Fruit fly (Drosophila melanogaster) Kc167 (cell line): ENCODE data around the gene Eip63F-1.

Source experiments
- Myc ChIP-seq: fragments of >200 bp; optimal IDR thresholded peaks from 2 replicates; lab custom pipeline; 2017; ENCODE audit warnings: missing external identifiers
- Sin3A ChIP-seq: fragments of >200 bp; optimal IDR thresholded peaks from 2 replicates; lab custom pipeline; 2018; ENCODE audit warnings: missing external identifiers
- h ChIP-seq: fragments of >200 bp; optimal IDR thresholded peaks from 3 replicates; lab custom pipeline; 2018; ENCODE audit warnings: missing external identifiers
- insv ChIP-seq: fragments of >200 bp; optimal IDR thresholded peaks from 3 replicates; lab custom pipeline; 2018; ENCODE audit warnings: missing external identifiers
- psq ChIP-seq: fragments of >200 bp; optimal IDR thresholded peaks from 2 replicates; lab custom pipeline; 2017; ENCODE audit warnings: missing external identifiers
- ttk ChIP-seq: sonication (Bioruptor generic); optimal IDR thresholded peaks from 2 replicates; lab custom pipeline; 2017; ENCODE audit warnings: missing external identifiers

Gene Eip63F-1

DNA sequence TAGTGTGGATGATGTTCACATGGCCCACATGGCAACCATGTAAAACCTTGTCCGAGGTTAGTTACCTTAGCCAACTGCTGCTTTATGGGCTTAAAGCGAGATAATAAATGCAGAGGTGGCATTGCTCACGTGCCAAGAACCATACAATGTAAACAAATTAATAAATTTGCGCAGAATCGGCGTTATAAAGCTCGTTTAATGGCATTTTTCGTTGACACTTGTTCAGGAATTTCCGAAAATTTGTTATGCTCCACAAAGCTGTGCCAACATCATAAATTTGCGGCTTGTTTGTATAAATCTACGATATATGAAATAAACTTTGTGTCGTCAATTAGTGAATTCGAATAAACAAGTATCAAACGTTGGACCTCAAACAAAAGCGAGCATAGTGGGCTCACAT lies 3.6 kb downstream of the Eip63F-1 start:
- TF ChIP-seq insv (lab: Kevin White, UChicago) (no peak), psq (lab: Kevin White, UChicago) (no peak), Sin3A (lab: Kevin White, UChicago) (no peak), Myc (no peak), ttk (lab: Kevin White, UChicago) (no peak), h (lab: Kevin White, UChicago) (no peak)

DNA sequence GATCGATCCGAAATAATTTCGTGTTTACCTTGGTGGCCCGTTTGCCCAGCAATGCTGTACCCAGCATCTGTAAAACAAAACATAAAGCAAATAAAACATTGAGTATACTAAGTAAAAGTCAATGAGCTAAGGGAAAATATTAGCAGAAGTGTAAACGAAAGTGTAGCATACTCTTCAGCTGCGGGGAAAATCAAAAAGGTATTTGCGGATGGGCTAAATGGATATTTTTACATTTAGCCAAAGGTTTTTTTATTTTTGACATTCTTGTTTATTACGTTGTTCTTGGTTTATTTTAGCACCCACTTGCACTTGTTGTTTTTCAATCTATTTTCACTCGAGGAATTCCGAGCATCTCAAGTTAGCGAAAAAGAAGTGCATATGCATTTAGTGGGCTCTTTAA lies 4.5 kb downstream of the Eip63F-1 start:
- TF ChIP-seq h (lab: Kevin White, UChicago), result no peak
- TF ChIP-seq insv (lab: Kevin White, UChicago), result no peak
- no peak for TF ChIP-seq psq (lab: Kevin White, UChicago)
- no peak for TF ChIP-seq Myc

DNA sequence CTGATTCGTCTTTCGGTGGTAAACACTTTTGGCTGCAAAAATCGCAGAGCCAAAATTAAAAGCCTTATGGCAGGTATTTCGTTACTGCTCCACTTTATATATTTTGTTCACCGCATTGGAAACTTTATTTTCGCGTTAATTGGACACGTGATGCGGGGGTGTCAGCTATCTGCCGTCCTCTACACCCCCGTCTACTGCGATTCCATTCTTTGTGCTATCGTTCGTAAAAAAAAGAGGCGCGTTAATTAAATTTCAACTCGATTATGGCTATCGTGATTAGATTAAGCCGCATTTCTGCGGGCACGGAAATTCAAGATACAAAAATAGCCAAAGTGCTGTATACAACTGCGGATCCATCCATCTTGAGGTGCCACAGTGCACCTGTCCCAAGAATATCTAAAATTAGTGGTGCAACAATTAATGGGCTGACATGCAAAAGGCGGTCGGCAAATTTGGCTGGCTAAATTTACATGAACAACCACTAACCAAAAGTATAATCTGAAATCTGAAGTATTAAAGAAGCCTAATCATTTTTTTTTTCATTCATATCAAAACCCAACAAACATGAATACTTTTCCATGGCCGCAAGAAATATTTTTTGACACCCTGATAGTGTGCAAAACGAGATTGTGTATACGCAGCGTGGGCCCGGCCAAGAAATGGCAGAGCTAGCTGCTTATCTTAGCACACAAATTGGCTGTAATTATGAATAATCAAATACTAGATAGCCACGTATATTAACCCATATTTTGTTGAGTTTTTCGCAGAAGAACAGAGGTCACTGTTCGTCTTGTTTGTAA lies 5.2 kb downstream of the Eip63F-1 start:
- TF ChIP-seq Sin3A (lab: Kevin White, UChicago), result no peak
- TF ChIP-seq h (lab: Kevin White, UChicago), result no peak
- TF ChIP-seq insv (lab: Kevin White, UChicago), result no peak
- TF ChIP-seq ttk (lab: Kevin White, UChicago), result no peak
- TF ChIP-seq psq (lab: Kevin White, UChicago), result no peak
- TF ChIP-seq Myc, result no peak

DNA sequence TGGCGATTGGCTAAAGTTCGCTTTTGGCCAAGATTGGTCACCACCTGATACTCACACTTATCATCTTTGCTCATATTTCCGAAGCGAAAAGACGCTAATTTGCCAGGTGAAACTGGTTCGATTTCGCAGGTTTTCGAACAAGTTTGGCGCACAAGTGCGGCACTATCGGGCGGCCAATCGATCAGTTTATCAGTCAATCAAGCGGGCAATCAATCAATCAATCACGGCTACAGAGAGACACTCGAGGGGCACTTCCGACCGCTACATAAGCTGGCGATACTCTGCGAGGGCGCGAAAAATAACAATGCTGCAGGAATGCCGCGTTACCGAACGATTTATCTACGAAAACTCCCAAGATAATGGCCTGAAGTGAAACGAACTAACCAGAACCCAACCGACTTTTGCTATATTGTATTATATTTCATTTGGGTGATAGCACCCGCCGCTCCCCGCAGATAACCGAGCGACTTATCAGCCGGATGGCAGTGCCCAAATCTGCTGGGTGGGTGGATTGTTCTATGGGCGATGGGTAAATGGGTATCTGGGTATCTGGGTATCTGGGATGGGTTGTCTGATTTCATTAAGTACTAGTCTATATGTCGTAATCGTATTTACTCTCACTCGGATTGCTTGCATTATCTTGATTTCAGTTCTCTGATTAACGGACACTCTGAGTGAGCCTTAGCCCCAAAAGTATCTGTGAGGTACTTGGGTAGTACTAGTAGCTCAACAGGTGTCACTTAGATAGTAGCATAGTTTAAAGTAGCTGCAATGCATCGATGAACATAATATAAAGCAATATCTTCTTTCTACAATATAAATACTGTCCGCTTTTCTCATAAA lies 6.3 kb downstream of the Eip63F-1 start:
- TF ChIP-seq Myc (no peak), h (lab: Kevin White, UChicago) (no peak), insv (lab: Kevin White, UChicago) (no peak), ttk (lab: Kevin White, UChicago) (no peak), psq (lab: Kevin White, UChicago) (no peak), Sin3A (lab: Kevin White, UChicago) (no peak)

DNA sequence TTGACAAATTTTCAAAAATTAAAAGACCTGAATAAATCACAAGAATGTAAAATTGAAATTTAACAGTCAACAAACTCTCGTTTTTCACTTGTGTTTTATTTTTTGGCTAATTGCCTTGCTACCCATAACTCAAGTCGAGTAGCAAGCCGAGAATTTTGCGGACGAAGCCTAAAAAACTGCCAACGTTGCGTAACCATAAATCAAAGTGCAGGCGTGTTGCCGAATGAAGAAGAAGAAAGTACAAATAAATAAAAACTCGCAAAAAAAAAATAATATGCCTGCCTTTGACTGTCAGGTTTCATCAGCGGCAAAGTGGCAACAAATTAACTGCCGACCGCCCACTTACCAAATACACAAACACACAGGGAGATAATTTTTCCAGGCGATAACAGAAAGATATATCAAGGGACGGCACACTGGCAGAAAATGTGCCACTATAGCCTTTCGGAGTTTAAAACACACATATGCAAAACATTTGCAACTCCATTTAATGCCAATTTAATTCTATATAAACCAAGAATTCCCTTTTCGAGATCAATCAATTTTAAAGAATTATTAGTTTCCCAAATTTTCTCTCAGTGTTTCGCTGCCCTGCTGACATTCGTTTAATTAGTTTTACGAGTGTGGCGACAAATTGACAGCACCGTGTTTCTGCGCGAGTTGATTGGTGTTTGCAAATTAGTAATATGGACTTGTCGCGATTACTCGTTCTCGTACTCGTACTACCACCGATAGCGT lies 7.0 kb downstream of the Eip63F-1 start:
- TF ChIP-seq Sin3A (lab: Kevin White, UChicago) (no peak), Myc (no peak), insv (lab: Kevin White, UChicago) (no peak), h (lab: Kevin White, UChicago) (no peak), psq (lab: Kevin White, UChicago) (no peak), ttk (lab: Kevin White, UChicago) (no peak)

DNA sequence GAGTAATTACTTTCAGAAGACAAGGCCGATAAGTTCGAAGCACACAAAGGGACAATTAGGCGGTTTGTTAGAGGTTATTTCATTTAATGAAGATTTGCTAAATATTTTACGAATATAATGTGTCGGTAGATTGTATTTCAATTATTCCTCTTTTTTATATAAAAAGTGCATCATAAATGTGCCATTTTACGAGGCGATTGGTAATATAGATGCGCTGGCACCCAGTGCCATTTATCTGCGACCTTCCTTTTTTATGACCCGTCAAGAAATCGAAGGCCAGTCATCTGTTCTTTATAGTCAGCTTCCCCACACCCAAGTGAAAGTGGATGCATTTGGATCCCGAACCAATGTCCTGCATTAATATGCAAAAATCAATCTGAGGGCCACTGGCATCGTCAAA lies 8.0 kb downstream of the Eip63F-1 start:
- TF ChIP-seq Sin3A (lab: Kevin White, UChicago), result no peak
- TF ChIP-seq h (lab: Kevin White, UChicago), result no peak
- no peak for TF ChIP-seq psq (lab: Kevin White, UChicago)
- TF ChIP-seq Myc, result no peak
- no peak for TF ChIP-seq insv (lab: Kevin White, UChicago)
- no peak for TF ChIP-seq ttk (lab: Kevin White, UChicago)

DNA sequence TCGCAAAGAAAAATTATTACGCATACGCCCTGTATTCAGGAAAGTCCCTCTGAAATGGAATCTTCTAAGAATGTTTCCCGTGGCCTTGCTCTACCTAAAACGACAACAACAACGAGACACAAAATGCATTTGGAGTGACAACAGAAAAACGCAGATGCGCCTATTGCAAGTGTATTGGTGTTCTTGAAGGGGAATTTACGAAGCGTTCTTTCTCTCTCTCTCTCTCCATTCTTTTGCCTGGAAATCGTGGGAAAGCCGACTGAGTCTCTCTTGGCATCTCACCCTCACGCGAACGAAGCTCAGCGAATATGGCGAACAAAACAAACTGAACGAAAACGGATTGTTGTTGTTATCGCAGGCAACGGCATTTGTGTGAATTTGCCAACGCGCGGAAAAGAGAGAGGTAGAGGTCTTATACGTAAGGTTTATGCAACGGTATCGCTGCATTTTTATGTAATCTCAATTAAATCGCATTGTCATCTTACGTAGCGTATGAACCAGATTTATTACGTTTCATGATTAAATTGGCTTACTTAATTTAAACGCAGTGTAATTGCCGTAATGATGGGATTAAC lies 9.1 kb downstream of the Eip63F-1 start:
- TF ChIP-seq psq (lab: Kevin White, UChicago) (no peak), h (lab: Kevin White, UChicago) (no peak), Sin3A (lab: Kevin White, UChicago) (no peak), insv (lab: Kevin White, UChicago) (no peak), Myc (no peak), ttk (lab: Kevin White, UChicago) (no peak)

DNA sequence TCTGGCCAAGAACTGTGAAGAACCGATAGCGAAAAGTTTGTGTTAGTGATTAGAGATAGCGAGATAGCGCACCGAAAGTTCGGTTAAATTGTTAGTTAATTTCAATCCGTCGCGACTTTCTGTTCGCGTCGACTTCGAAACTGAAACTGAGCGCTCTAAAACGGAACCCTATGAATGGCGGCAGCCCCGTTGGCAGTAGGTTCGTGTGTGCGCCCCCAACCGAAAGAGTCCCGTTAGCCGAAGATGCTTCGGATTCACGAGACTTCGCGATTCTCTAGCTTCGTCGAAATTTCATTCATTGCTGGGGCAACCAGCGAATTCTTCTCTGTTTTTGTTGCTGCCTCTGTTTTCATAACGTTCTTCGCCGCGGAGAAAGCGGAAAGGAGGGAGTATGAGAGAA lies 9.9 kb downstream of the Eip63F-1 start:
- no peak for TF ChIP-seq psq (lab: Kevin White, UChicago)
- no peak for TF ChIP-seq h (lab: Kevin White, UChicago)
- TF ChIP-seq Sin3A (lab: Kevin White, UChicago), result no peak

DNA sequence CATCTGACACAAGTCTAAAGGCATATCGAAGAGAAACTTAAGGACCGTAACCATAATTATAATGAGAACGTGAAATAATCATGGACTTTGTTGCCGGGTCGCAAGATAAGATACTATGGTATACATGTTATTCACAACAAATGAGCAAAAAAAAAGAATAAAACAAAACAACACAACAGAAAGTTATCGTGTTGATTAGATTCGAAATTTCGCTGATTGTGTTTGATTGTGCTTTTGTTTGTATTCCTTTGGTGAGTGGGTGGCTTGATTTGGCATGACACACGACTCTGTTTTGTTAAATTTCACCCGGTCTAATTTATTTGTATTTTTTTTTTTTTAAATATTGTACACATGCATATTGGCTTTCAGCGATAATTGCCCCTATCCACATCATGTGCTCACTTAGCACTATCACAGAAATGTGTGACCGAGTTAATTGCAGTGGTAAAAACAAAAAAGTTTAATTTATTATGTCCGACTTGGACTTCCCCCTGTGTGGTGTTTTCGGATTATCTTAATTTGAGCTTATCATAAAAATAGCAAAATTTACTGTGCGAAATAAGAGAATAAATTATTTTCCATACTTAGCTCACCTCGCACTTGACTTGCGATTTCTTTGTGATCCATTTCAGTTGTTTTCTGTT lies 11.7 kb downstream of the Eip63F-1 start:
- TF ChIP-seq Myc (no peak), Sin3A (lab: Kevin White, UChicago) (no peak), psq (lab: Kevin White, UChicago) (no peak), ttk (lab: Kevin White, UChicago) (no peak), insv (lab: Kevin White, UChicago) (no peak), h (lab: Kevin White, UChicago) (no peak)

DNA sequence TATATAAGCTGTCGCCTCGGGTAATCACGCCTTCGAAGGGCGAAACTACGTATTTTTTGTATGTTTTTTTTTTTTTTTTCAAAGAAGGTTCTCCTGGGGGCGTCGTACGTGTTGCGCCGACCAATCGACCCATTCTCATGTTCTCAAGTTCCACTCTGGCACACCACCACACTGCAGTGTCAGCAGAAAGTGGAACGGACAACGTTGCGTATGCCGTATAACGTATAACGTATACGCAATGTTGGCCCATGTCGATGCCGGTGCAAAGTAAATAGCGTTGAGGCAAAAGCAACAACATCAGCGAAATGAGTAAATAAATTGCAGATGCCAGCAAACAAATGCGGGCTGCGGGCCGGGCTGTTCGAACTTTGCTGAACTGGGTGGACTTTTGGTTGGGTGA lies 23.3 kb downstream of the Eip63F-1 start:
- no peak for TF ChIP-seq psq (lab: Kevin White, UChicago)
- no peak for TF ChIP-seq Sin3A (lab: Kevin White, UChicago)
- TF ChIP-seq h (lab: Kevin White, UChicago), result no peak
- no peak for TF ChIP-seq Myc
- no peak for TF ChIP-seq insv (lab: Kevin White, UChicago)
- TF ChIP-seq ttk (lab: Kevin White, UChicago), result no peak
